Worm (Caenorhabditis elegans): ENCODE measurements around the gene F13H8.3.

ce11 chrII:6294261-6294660 is 30.5 kb downstream of the F13H8.3 start, which contains the start of gene mps-1:
- TF ChIP-seq W03F9.2 (tag; optimal IDR thresholded peaks at IDR 0.05) (no peak), him-1 (tag; optimal IDR thresholded peaks at IDR 0.05) (no peak)
